Worm (Caenorhabditis elegans) whole organism, L4/young adult: ENCODE data around the gene catp-6.

ENCODE experiments used
- W03F9.2 ChIP-seq: fragments of 150-350 bp; optimal IDR thresholded peaks from 2 replicates; lab custom pipeline; 2014; ENCODE audit warnings: missing biosample characterization, missing genetic modification characterization
- dao-5 ChIP-seq: sonication (generic microtip); optimal IDR thresholded peaks from 2 replicates; lab custom pipeline; 2016; ENCODE audit warnings: missing genotype, missing genetic modification characterization, moderate library complexity, missing compliant biosample characterization
- him-1 ChIP-seq: sonication (generic microtip); optimal IDR thresholded peaks from 2 replicates; lab custom pipeline; 2016; ENCODE audit warnings: missing genotype, missing genetic modification reagents, missing genetic modification characterization, missing compliant biosample characterization

ce11 chrIV:9867915-9868314 is 43.5 kb upstream of the catp-6 start:
- TF ChIP-seq him-1 (tag; lab: Kevin White, UChicago) (no peak), dao-5 (tag; lab: Kevin White, UChicago) (no peak), W03F9.2 (tag; lab: Kevin White, UChicago) (no peak)
